Worm (Caenorhabditis elegans): ENCODE results near the gene Y48A6B.8.

DNA sequence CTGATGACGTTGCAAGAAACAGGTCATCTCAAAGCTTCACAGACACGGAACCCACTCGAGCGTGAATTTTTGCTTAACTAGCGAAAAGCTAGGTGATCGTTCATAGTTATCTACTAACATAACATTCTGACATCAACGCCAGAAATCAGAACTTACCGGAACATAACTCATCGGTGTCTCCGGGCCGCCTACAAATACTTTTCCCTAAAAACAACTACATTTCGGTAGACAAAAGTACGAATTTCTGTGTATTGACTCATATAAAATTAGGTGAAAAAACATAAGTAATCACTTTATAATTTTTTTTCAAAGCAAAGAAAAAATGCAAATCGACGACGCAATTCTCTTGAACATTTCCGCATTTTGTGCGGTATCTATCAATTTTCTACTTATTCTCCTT lies 45.0 kb upstream of the Y48A6B.8 start, which contains the start of gene str-261:
- TF ChIP-seq lsy-2 (tag; optimal IDR thresholded peaks at IDR 0.05) (no peak), nhr-25 (tag; optimal IDR thresholded peaks at IDR 0.05) (no peak), Y55F3AM.14 (GFP tag; optimal IDR thresholded peaks at IDR 0.05) (no peak), nhr-77 (tag; optimal IDR thresholded peaks at IDR 0.05) (no peak), ZK546.5 (tag; optimal IDR thresholded peaks at IDR 0.05) (no peak), ama-1 (optimal IDR thresholded peaks at IDR 0.05) (no peak), elt-1 (tag; optimal IDR thresholded peaks at IDR 0.05) (no peak), egl-27 (tag; optimal IDR thresholded peaks at IDR 0.05) (no peak), ztf-4 (tag; optimal IDR thresholded peaks at IDR 0.05) (no peak), ztf-11 (tag; optimal IDR thresholded peaks at IDR 0.05) (no peak)

Measured in whole organism, L2 larva.